Worm (Caenorhabditis elegans) whole organism, late embryonic: ENCODE data around the gene aqp-3.

Experiments
- C08G9.2 ChIP-seq: sonication (generic microtip); optimal IDR thresholded peaks from 2 replicates; lab custom pipeline; 2016; ENCODE audit warnings: mild to moderate bottlenecking, missing genetic modification characterization, moderate library complexity, missing compliant biosample characterization
- C38D4.7 ChIP-seq: fragments of 200-800 bp; sonication (Bioruptor generic); optimal IDR thresholded peaks from 2 replicates; lab custom pipeline; 2018; ENCODE audit warnings: mild to moderate bottlenecking, missing genetic modification characterization, moderate library complexity, missing compliant biosample characterization
- ahr-1 ChIP-seq: sonication (generic microtip); optimal IDR thresholded peaks from 2 replicates; lab custom pipeline; 2016; ENCODE audit warnings: missing genetic modification characterization, missing compliant biosample characterization
- ama-1 ChIP-seq: fragments of 150-350 bp; optimal IDR thresholded peaks from 2 replicates; lab custom pipeline; 2014
- ceh-2 ChIP-seq: sonication (generic microtip); optimal IDR thresholded peaks from 2 replicates; lab custom pipeline; 2016; ENCODE audit warnings: missing genotype, missing genetic modification characterization, missing compliant biosample characterization
- ceh-22 ChIP-seq: sonication (generic microtip); optimal IDR thresholded peaks from 2 replicates; lab custom pipeline; 2017; ENCODE audit warnings: missing biosample characterization, missing genetic modification characterization
- ceh-31 ChIP-seq: sonication (generic microtip); optimal IDR thresholded peaks from 2 replicates; lab custom pipeline; 2016; ENCODE audit warnings: missing genetic modification characterization, missing compliant biosample characterization
- ceh-34 ChIP-seq: sonication (generic microtip); optimal IDR thresholded peaks from 2 replicates; lab custom pipeline; 2016; ENCODE audit warnings: mild to moderate bottlenecking, missing genetic modification characterization, missing compliant biosample characterization
- ceh-48 ChIP-seq: sonication (generic microtip); optimal IDR thresholded peaks from 2 replicates; lab custom pipeline; 2016; ENCODE audit warnings: missing genetic modification characterization, inconsistent platforms, missing compliant biosample characterization
- ceh-9 ChIP-seq: sonication (generic microtip); optimal IDR thresholded peaks from 2 replicates; lab custom pipeline; 2016; ENCODE audit warnings: mild to moderate bottlenecking, missing genetic modification characterization, inconsistent platforms, missing compliant biosample characterization
- che-1 ChIP-seq: sonication (generic microtip); optimal IDR thresholded peaks from 2 replicates; lab custom pipeline; 2016; ENCODE audit warnings: mild to moderate bottlenecking, missing genetic modification characterization, missing compliant biosample characterization
- elt-4 ChIP-seq: sonication (generic microtip); optimal IDR thresholded peaks from 2 replicates; lab custom pipeline; 2016; ENCODE audit warnings: missing genetic modification characterization, missing compliant biosample characterization
- ets-4 ChIP-seq: sonication (generic microtip); optimal IDR thresholded peaks from 2 replicates; lab custom pipeline; 2016; ENCODE audit warnings: missing genetic modification characterization, missing compliant biosample characterization
- hlh-13 ChIP-seq: fragments of 200-800 bp; sonication (Bioruptor generic); optimal IDR thresholded peaks from 2 replicates; lab custom pipeline; 2018; ENCODE audit warnings: mild to moderate bottlenecking, missing genetic modification characterization, missing compliant biosample characterization
- hlh-30 ChIP-seq: sonication (generic microtip); optimal IDR thresholded peaks from 2 replicates; lab custom pipeline; 2017; ENCODE audit warnings: antibody characterized with exemption, missing genetic modification characterization, missing compliant biosample characterization; ENCODE audit not compliant: insufficient read depth
- lin-11 ChIP-seq: fragments of 200-800 bp; sonication (Bioruptor generic); optimal IDR thresholded peaks from 2 replicates; lab custom pipeline; 2018; ENCODE audit warnings: mild to moderate bottlenecking, missing genetic modification characterization, missing compliant biosample characterization
- madf-2 ChIP-seq: sonication (generic microtip); optimal IDR thresholded peaks from 2 replicates; lab custom pipeline; 2017; ENCODE audit warnings: missing genetic modification characterization, missing compliant biosample characterization
- mec-3 ChIP-seq: sonication (generic microtip); optimal IDR thresholded peaks from 2 replicates; lab custom pipeline; 2016; ENCODE audit warnings: borderline replicate concordance, missing genetic modification characterization, missing compliant biosample characterization
- nfya-1 ChIP-seq: sonication (generic microtip); optimal IDR thresholded peaks from 2 replicates; lab custom pipeline; 2017; ENCODE audit warnings: missing genetic modification characterization, mild to moderate bottlenecking, missing compliant biosample characterization, antibody characterized with exemption, moderate library complexity
- nhr-232 ChIP-seq: sonication (generic microtip); optimal IDR thresholded peaks from 2 replicates; lab custom pipeline; 2016; ENCODE audit warnings: missing genetic modification characterization, missing compliant biosample characterization
- odd-2 ChIP-seq: sonication (generic microtip); optimal IDR thresholded peaks from 2 replicates; lab custom pipeline; 2017; ENCODE audit warnings: antibody characterized with exemption, mild to moderate bottlenecking, missing genetic modification characterization, missing compliant biosample characterization
- pag-3 ChIP-seq: sonication (generic microtip); optimal IDR thresholded peaks from 2 replicates; lab custom pipeline; 2016; ENCODE audit warnings: missing compliant biosample characterization, missing genetic modification characterization, borderline replicate concordance
- pat-9 ChIP-seq: fragments of 200-800 bp; sonication (Bioruptor generic); optimal IDR thresholded peaks from 2 replicates; lab custom pipeline; 2018; ENCODE audit warnings: mild to moderate bottlenecking, missing genetic modification characterization, moderate library complexity, missing compliant biosample characterization
- pax-1 ChIP-seq: fragments of 150-350 bp; optimal IDR thresholded peaks from 2 replicates; lab custom pipeline; 2014; ENCODE audit warnings: missing biosample characterization, missing genetic modification characterization
- pha-2 ChIP-seq: sonication (generic microtip); optimal IDR thresholded peaks from 2 replicates; lab custom pipeline; 2017; ENCODE audit warnings: mild to moderate bottlenecking, missing genetic modification characterization, missing compliant biosample characterization
- pha-4 ChIP-seq: fragments of 150-350 bp; optimal IDR thresholded peaks from 2 replicates; lab custom pipeline; 2018; ENCODE audit warnings: missing biosample characterization, missing genetic modification reagents, missing genetic modification characterization
- rnt-1 ChIP-seq: sonication (generic microtip); optimal IDR thresholded peaks from 2 replicates; lab custom pipeline; 2016; ENCODE audit warnings: missing genetic modification characterization, missing compliant biosample characterization
- sox-4 ChIP-seq: sonication (generic microtip); optimal IDR thresholded peaks from 2 replicates; lab custom pipeline; 2017; ENCODE audit warnings: mild to moderate bottlenecking, missing genetic modification characterization, inconsistent platforms, missing compliant biosample characterization
- syd-9 ChIP-seq: sonication (generic microtip); optimal IDR thresholded peaks from 2 replicates; lab custom pipeline; 2016; ENCODE audit warnings: mild to moderate bottlenecking, missing genetic modification characterization, moderate library complexity, missing compliant biosample characterization
- tbx-2 ChIP-seq: sonication (generic microtip); optimal IDR thresholded peaks from 2 replicates; lab custom pipeline; 2016; ENCODE audit warnings: missing genetic modification characterization, missing compliant biosample characterization
- tbx-7 ChIP-seq: sonication (generic microtip); optimal IDR thresholded peaks from 2 replicates; lab custom pipeline; 2016; ENCODE audit warnings: missing genotype, missing genetic modification characterization, missing compliant biosample characterization
- unc-3 ChIP-seq, 2 experiments: fragments of 200-800 bp in 1 of 2; sonication (Bioruptor generic) in 1 of 2; sonication (generic microtip) in 1 of 2; conservative IDR thresholded peaks in 1 of 2; optimal IDR thresholded peaks in 1 of 2; 2 replicates each; pipeline versions ENCODE4 v1.3.6 to Lab custom; 2016 to 2022; ENCODE audit warnings: missing compliant biosample characterization in 2 of 2, missing genetic modification characterization in 2 of 2, missing genetic modification reagents in 1 of 2
- unc-55 ChIP-seq: sonication (generic microtip); optimal IDR thresholded peaks from 2 replicates; lab custom pipeline; 2017; ENCODE audit warnings: missing biosample characterization, missing genetic modification reagents, missing genetic modification characterization
- unc-86 ChIP-seq: sonication (generic microtip); optimal IDR thresholded peaks from 2 replicates; lab custom pipeline; 2016; ENCODE audit warnings: missing genetic modification characterization, missing compliant biosample characterization
- zip-5 ChIP-seq: sonication (generic microtip); optimal IDR thresholded peaks from 2 replicates; lab custom pipeline; 2016; ENCODE audit warnings: missing genetic modification characterization, missing compliant biosample characterization
- ztf-16 ChIP-seq: sonication (generic microtip); optimal IDR thresholded peaks from 2 replicates; lab custom pipeline; 2017; ENCODE audit warnings: missing genetic modification characterization, missing compliant biosample characterization

Gene aqp-3

ce11 chrIV:10918877-10919560 lies 47.2 kb downstream of the aqp-3 start (continued):
- no peak for TF ChIP-seq lin-11 (tag; lab: Kevin White, UChicago)
- peak; percentile 72 for TF ChIP-seq unc-55
- no peak for TF ChIP-seq syd-9
- TF ChIP-seq ceh-31 (tag; lab: Kevin White, UChicago) = peak; percentile 80
- no peak for TF ChIP-seq mec-3 (tag; lab: Kevin White, UChicago)
- TF ChIP-seq nfya-1 (tag; lab: Kevin White, UChicago) = peak; percentile 69
- peak; percentile 29 for TF ChIP-seq pax-1 (tag; lab: Kevin White, UChicago)
- TF ChIP-seq che-1 = no peak
- no peak for TF ChIP-seq odd-2 (tag; lab: Kevin White, UChicago)
- no peak for TF ChIP-seq ceh-22 (tag; lab: Kevin White, UChicago)
- TF ChIP-seq ceh-9 (tag; lab: Kevin White, UChicago) = no peak
- TF ChIP-seq ceh-34 (tag; lab: Kevin White, UChicago) = peak; percentile 66
- TF ChIP-seq hlh-13 (GFP tag; lab: Kevin White, UChicago) = no peak
- peak; percentile 2 for TF ChIP-seq rnt-1 (tag; lab: Kevin White, UChicago)
- no peak for TF ChIP-seq nhr-232 (tag; lab: Kevin White, UChicago)
- TF ChIP-seq elt-4 = no peak
- TF ChIP-seq hlh-30 (tag; lab: Kevin White, UChicago) = peak; percentile 80
- no peak for TF ChIP-seq ztf-16
- no peak for TF ChIP-seq ceh-48 (tag; lab: Kevin White, UChicago)
- no peak for TF ChIP-seq ceh-2 (tag; lab: Kevin White, UChicago)
- TF ChIP-seq pha-2 (tag; lab: Kevin White, UChicago) = no peak
- TF ChIP-seq unc-86 (tag; lab: Kevin White, UChicago) = no peak
- no peak for TF ChIP-seq pag-3 (tag; lab: Kevin White, UChicago)
- no peak for TF ChIP-seq C38D4.7 (GFP tag; lab: Kevin White, UChicago)
- TF ChIP-seq madf-2 (tag; lab: Kevin White, UChicago) = no peak
- no peak for TF ChIP-seq ets-4 (tag; lab: Kevin White, UChicago)
- TF ChIP-seq zip-5 (tag; lab: Kevin White, UChicago) = no peak
- no peak for TF ChIP-seq sox-4 (tag; lab: Kevin White, UChicago)
- no peak for TF ChIP-seq ahr-1 (tag; lab: Kevin White, UChicago)
- no peak for TF ChIP-seq pha-4 (tag; lab: Kevin White, UChicago)
- peak; percentile 49 for TF ChIP-seq tbx-2 (tag; lab: Kevin White, UChicago)

- no peak for TF ChIP-seq unc-86 (tag; lab: Kevin White, UChicago)
Observed at ce11 chrIV:10916134-10916533, 50.1 kb downstream of the aqp-3 start.

ce11 chrIV:10915388-10915787 lies 50.9 kb downstream of the aqp-3 start, which contains the start of gene ZK593.3:
ZK593.3 (plus strand) TSS chrIV:10915688.
- TF ChIP-seq ceh-2 (tag; lab: Kevin White, UChicago) (no peak), C08G9.2 (tag; lab: Kevin White, UChicago) (no peak), ceh-22 (tag; lab: Kevin White, UChicago) (no peak), ama-1 (lab: Kevin White, UChicago) (no peak), pat-9 (no peak), tbx-7 (tag; lab: Kevin White, UChicago) (no peak), unc-3 (GFP tag; conservative IDR thresholded peaks at IDR 0.05; lab: Robert Waterston, UW) (no peak), unc-3 (tag; optimal IDR thresholded peaks at IDR 0.05; lab: Kevin White, UChicago) (no peak)
